Fruit fly (Drosophila melanogaster) Kc167 (cell line): Measurements from ENCODE around the gene Drs.

Experiments
- Myc ChIP-seq: fragments of >200 bp; optimal IDR thresholded peaks from 2 replicates; lab custom pipeline; 2017; ENCODE audit warnings: missing external identifiers
- h ChIP-seq: fragments of >200 bp; optimal IDR thresholded peaks from 3 replicates; lab custom pipeline; 2018; ENCODE audit warnings: missing external identifiers
- psq ChIP-seq: fragments of >200 bp; optimal IDR thresholded peaks from 2 replicates; lab custom pipeline; 2017; ENCODE audit warnings: missing external identifiers
- ttk ChIP-seq: sonication (Bioruptor generic); optimal IDR thresholded peaks from 2 replicates; lab custom pipeline; 2017; ENCODE audit warnings: missing external identifiers

DNA sequence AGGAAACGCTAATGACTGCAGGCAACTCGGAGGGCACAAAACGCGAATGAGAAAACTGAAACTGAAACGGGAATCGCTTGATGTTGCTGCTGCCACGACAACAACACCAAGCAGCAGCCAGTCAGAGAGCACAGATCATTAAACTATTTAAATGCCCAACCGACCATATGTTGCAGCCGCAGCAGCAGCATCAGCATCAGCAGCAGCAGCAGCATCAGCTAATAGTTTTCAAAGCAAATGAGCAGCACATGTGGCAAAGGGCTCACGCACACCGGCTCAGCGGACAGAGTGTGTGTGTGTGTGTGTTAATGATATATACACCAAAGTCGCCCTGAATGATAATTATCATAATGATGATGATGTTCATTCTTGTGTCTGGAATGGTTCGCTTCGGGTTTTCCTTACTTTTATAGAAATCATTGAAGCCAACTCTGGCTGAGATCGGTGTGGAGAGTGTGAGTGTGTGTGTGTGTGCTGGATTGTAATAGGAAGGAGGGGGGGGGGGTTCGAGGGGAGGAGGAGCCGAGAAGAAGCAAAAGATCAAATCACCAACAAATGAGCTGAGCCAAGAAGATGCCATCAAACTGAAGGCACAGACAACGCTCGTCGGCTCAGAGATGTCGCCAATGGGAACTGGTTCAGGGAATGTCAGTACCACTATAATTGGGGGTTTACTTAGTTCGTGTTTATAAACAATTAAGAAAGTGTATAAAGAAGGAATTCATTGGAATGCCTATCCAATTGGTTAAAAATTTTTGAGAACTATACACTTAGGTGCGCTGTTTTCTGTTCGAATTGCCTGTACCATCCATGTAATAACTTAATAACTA is 39.7 kb downstream of the Drs start:
- TF ChIP-seq psq (lab: Kevin White, UChicago) (no peak), h (lab: Kevin White, UChicago) (no peak), ttk (no peak), Myc (lab: Kevin White, UChicago) (no peak)
